Fruit fly (Drosophila melanogaster): ENCODE data around the gene CG14230.

Gene CG14230

DNA sequence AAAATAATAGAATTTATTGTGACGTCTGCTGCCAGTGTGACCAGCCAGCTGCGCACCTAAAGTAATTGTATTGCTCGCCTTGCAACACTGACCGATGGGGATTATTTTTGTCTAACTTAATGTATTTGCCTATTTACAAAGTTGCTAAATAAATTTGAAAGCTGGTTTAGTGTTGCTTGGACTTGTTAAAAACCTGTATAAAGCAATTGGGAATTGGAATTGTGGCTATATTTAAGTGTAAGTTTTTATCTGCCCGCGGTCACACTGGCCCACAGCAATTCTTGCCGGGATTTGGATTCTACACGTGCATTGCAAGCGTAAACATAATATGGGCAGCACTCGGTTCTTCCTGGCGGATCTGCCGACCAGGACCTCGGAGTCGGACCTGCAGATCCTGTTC lies at the start of gene CG14230, which contains the start of gene CG14232:
Gene CG14230 (plus strand): TSS at position 94 of the 400 bp plus-strand sequence.
Gene CG14232 (minus strand): TSS at position 177 of the 400 bp plus-strand sequence.
- peak; percentile 16 for TF ChIP-seq noc (tag; optimal IDR thresholded peaks at IDR 0.05)

DNA sequence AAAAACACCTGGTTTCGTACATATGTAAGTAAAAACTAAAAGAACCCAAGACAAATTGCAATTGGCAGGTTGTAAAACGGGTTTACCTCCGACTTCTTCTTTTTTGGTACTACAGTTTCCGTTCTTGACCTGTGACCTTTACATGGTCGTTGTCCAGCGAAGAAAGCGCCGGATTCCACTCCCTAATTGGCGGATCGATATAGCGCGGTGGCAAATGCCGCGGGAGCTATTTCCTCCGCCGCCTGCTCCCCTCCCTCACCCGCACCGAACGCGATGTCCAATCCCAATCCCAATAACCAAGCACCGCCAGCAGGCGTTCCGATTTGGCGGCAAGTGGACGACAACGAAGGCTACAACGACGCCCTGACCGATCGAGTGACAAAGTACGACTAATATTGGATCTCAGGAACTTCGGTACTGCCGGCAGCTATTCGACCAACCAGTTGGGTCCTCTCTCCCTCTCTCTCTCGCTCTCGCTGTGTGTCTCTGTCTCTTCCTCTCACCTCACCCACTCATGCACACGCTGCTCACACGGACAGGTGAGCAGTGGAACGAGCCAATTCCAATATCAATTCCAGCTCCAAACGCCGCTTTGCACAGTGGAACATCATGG lies 41.3 kb upstream of the CG14230 start:
- TF ChIP-seq noc (tag; optimal IDR thresholded peaks at IDR 0.05) = no peak

DNA sequence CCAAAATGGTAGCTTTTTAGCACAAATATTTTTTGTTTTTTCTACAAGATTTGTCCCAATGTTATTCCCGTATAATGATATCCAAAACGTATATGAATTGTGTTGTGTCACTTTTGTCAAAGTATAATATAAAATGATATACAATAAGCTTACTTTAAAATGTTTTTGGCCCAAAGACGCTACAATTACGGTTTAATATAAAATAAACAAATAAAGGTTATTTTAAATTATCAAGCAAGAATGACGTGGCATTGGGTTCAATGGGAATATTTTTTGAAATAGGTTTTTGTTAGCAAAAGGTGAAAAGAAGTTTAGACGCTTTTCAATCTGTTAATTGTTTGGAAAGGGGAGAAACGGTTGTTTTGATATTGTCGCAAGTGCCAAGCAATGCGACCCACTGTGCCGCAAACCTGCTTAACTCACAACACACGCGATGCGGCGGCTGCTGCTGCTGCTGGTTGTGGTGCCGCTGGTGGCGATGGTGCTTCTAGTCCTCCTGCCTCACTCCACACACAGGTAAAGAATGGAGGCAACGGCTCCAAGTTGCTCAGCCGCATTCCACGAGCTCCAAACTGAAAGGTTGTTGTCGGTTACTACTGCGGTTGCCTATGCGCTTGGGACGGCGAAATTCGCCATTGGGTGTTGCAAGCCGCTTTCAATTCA lies 40.6 kb upstream of the CG14230 start:
- no peak for TF ChIP-seq noc (tag; optimal IDR thresholded peaks at IDR 0.05)

DNA sequence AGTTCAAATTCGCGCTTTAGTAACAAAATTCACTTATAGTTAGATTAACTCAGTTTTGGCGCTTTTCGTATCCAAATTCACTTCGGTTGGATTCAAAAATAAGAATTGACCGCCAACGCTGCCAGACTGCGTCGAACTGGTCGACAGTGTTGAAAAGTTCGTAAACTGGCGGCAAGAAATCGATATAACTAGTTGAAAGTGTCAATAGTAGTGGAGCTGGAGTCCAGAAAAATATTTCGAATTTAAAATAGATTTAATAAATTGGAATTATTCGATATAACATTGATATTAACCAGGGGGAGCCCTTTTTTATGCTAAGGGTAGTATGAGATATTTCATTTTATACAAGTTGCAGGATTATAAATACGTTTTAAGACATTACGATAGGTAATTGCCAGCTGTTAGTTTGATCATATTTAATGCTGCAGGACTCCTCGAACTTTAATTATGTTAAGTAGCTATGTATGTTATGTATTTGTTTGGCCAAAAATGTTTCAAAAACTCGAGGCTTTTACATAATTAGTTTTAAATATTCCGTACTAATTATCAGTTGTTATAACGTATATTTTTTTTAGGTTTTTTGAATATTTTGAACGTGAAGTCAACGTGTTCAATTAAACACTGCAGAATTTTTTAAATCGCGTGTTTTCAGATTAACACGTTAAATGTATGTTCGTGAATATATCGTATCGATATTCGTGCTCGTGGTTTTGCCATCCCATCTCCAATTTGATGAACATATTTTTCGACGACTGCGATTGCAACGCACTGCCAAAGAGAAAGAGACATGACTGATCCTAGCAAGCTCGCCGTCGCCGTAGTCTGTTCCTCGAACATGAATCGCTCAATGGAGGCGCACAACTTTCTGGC lies 39.9 kb upstream of the CG14230 start, which contains the start of the genes CG14223 and Ssu72:
Gene CG14223 (minus strand): TSS at position 113 of the 870 bp plus-strand sequence.
Gene Ssu72 (plus strand): TSS at position 703 of the 870 bp plus-strand sequence.
- no peak for TF ChIP-seq noc (tag; optimal IDR thresholded peaks at IDR 0.05)

DNA sequence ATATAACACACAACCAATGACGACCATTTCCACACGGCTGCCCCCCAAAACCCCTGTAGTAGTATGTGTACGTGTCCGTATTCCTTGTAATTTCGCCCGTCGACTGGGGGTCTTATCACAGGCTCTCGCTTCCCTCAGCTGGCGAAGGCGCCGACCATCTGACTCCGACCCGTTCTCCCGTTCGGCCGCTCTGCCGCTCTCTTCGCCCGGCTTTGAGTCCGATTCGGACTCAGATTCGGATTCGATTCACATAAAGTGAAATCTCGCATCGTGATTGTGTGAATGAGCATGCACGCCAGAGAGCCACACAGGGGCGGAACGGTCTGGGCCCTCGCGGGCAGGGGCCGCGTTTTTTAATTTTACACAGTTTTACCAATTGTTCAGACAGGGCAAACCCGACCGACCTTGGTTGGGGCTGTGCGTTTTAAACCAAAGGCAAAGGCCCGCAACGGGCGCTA lies 38.3 kb upstream of the CG14230 start:
- TF ChIP-seq noc (tag; optimal IDR thresholded peaks at IDR 0.05) = peak; percentile 30

DNA sequence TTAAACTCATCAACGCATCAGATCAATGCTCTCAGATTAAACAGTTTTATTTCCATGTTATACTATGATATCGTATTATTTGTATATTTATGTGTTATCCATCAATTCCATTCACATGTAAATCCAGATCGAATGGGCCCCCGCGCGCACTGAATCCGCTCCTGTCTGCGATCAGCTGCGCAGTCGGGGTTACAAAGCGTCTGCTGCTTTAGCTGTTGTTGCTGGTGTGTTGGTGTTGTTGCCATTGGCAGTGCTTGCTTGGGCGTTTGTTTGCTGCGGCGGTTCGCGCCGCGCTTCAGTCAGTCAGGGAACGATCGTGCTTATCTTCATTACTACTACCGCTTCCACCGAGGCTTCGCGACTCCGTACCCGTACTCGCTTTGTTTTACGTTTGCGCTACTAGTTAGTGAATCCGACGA lies 37.0 kb upstream of the CG14230 start, which contains the start of gene Zw:
Gene Zw (plus strand): TSS at position 262 of the 419 bp plus-strand sequence.
- peak; percentile 26 for TF ChIP-seq noc (tag; optimal IDR thresholded peaks at IDR 0.05)

DNA sequence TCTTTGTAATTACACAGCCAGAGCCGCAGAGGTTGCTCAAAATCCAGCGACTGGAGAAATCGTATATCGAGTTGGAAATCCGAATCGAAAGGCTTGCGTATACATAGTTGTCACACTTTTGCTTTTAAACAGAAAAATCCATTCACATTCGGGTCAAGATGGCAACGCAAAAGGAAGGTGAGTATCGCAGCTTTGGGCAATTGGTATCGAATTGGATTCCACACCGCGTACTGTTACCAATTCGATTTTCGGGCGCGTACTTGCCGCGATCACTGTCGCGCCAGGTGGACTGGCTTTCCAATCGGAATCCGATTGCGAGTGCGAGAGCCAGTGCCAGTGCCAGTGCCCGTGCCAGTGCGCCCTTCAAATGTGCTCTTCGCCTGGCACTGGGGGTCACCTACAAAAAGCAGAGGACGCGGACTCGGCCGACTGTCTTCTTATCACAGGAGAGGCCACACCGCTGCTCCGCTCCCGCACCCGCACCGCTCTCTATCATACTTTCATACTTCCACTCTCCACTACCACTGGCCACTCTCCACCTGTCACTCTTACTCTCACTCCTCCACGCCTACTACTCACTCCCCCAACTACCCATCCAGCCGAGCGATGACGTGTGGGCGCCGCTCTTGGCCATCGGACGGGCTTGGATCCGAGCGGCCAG lies 36.4 kb upstream of the CG14230 start:
- no peak for TF ChIP-seq noc (tag; optimal IDR thresholded peaks at IDR 0.05)

DNA sequence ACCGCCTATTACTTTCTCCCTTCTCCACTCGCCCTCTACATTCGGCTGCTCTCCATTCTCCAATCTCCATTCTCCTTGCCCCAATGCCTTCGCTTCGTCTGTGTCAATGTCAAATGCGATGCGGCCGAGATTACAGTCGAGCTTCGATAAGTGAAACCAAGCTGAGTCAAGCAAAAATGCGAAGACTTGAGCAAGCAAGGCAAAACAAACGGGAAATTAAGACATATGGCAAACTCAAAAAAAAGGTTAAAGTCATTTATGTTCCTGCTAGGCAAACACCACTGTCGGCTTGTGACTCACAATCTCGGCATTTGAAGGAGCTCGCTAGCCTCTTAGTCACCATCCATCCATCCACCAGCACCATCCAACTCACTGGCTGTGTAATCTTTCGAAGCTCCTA lies 35.6 kb upstream of the CG14230 start:
- TF ChIP-seq noc (tag; optimal IDR thresholded peaks at IDR 0.05) = peak; percentile 99

DNA sequence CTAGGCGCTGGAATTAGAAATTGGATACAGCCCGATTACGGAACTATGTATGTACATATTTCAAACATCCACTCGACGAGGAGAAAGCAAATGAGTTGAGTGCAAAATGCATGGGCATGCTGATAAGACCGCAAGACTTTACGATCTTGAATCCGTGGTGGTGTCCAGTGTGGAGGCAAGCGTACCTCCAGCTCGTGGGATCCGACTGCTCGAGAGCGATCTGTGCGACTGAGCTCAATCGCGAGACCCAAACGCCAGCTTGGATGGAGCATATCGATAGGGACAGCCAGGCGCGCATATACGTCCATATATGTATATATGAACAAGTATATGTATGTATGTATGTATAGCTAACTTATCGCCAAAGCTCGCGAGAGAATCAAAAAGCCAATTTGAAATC lies 28.3 kb upstream of the CG14230 start, which contains the start of gene et:
Gene et (minus strand): TSS at position 230 of the 400 bp plus-strand sequence.
- TF ChIP-seq noc (tag; optimal IDR thresholded peaks at IDR 0.05) = no peak

DNA sequence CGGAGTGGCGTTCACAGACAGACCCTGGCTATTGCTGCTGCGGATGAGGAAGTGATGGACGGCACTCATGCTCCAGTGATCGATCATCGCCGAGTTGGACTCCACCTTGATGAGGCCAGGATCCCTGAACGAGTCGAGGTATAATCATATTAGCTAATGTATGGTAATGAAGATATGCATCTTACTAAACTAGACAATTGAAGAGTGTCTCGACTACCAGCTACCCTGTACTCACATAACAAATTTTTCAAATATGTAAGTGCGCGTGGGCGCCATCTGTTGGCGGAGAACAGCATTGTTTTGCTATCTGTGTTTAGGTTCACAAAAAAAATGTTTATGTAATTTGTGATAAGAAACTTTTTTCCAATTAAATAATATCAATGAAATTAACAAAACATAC lies 24.8 kb upstream of the CG14230 start:
- no peak for TF ChIP-seq noc (tag; optimal IDR thresholded peaks at IDR 0.05)

DNA sequence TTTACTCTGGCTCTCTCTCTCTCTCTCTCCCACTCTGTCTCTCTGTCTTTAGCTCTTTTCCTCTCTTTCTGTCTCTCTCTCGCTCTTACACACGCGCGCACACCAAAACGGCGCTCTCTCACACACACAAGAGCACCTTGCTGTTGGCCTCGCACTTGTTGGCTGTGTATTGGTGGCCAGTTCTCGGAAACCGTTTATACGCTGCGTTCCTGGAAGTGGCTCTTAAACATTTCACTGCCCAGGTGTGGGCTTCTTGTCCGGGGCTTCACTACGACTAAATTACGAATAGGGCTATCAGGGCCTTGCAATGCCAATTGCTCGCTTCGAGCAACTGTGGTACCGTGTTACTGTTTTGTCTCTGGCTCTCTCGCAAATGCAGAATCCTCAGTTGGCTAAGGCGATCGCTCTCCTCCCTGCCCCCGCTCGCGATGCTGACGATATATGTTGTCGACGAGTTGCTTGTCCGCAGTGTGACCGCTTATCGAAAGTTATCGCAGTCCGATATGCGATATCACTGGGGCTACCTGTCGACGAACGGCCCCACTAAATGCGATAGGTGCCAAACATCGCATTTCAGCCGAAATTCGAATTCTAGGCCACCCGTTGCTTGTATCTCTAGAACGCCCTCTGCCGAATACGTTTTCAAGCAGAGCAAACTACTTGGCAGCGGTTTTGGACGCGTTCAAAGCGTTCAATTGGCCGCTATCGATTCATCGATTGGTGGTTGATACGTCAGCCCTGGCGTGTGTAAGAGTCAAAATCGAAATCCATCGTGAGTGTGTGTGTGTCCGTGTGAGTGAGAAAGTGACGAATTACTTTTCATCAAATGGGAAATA lies 20.7 kb upstream of the CG14230 start, which contains the start of the genes dome and Ubqn:
Gene dome (minus strand): TSS at position 479 of the 836 bp plus-strand sequence.
Gene Ubqn (plus strand): TSS at position 769 of the 836 bp plus-strand sequence.
- TF ChIP-seq noc (tag; optimal IDR thresholded peaks at IDR 0.05) = peak; percentile 42

DNA sequence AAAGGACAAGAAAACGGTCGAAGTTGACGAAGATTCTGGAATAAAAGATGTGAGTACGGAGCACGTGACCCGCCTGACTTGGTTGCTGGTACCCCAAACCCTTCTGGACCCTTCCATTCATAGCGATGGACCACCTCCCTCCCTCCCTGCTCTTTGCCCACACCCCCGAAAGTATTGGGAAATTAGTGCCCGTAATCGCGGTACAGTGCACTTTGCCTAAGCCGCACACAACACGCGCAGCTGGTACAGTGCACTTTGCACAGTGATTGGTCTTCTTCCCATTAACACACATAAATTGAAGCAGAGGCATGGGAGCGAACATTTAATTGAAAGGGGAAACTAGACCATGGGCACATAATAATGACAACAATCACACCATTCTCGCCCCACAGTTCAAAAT lies 19.9 kb upstream of the CG14230 start:
- no peak for TF ChIP-seq noc (tag; optimal IDR thresholded peaks at IDR 0.05)

DNA sequence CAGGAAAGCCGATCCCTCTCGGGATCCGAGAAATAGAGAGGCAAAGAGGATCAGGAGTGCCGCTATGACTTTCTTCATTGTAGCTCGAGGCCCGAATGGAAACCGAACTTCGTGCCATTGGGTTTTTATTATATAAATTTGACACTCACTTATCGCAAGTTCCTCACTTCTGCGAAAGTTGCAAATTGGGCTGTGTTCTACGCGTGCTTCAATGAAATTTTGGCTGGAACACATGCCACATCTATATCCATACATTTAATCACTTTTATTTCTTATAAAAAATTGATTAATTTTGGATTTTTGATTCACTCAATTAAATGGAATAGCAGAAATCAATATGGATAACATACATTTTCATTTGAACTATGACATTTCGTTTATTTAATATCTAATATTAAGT lies 15.1 kb upstream of the CG14230 start, which contains the start of gene CG14227:
Gene CG14227 (minus strand): TSS at position 101 of the 400 bp plus-strand sequence.
- no peak for TF ChIP-seq noc (tag; optimal IDR thresholded peaks at IDR 0.05)

DNA sequence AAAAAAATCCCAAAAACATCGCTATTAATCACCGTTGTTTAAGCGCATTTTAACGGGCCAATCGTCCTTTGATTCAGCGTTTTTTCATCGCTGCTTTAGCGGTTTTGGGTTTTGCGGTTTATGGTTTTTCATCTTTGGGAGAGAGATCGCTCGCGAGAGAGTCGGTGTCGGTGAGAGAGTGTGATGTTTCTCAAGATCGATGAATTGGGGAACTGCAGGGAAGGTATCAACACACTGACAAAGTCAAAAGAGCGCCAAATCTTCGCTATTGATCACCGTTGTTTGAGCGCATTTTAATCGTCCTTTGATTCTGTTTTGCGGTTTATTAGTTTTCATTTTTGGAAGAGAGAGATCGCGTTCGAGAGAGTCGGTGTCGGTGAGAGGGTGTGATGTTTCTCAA lies 13.9 kb upstream of the CG14230 start:
- TF ChIP-seq noc (tag; optimal IDR thresholded peaks at IDR 0.05) = no peak

Measured in whole organism, larva.